Worm (Caenorhabditis elegans) whole organism, L1 larva: Measurements from ENCODE around the gene Y82E9BL.18.

Experiments used
- F16B12.6 ChIP-seq: fragments of 150-350 bp; optimal IDR thresholded peaks from 2 replicates; lab custom pipeline; 2014; ENCODE audit warnings: missing biosample characterization, missing genetic modification characterization
- aly-2 ChIP-seq: fragments of 150-350 bp; optimal IDR thresholded peaks from 2 replicates; lab custom pipeline; 2014; ENCODE audit warnings: missing biosample characterization, missing genetic modification characterization
- ama-1 ChIP-seq: fragments of 150-350 bp; optimal IDR thresholded peaks from 2 replicates; lab custom pipeline; 2014
- ceh-82 ChIP-seq, 3 experiments: fragments of 150-350 bp in 1 of 3; sonication (generic microtip) in 2 of 3; optimal IDR thresholded peaks; 2 replicates each; lab custom pipeline; 2014 to 2017; ENCODE audit warnings: missing biosample characterization in 3 of 3, missing genetic modification characterization in 3 of 3
- ceh-90 ChIP-seq: sonication (generic microtip); optimal IDR thresholded peaks from 2 replicates; lab custom pipeline; 2016; ENCODE audit warnings: missing genetic modification characterization, missing compliant biosample characterization
- dsc-1 ChIP-seq: sonication (generic microtip); optimal IDR thresholded peaks from 2 replicates; lab custom pipeline; 2016; ENCODE audit warnings: mild to moderate bottlenecking, missing genetic modification characterization, missing compliant biosample characterization
- efl-1 ChIP-seq, 4 experiments: fragments of 150-350 bp; optimal IDR thresholded peaks in 3 of 4; peaks in 1 of 4; 1 replicate in 1 of 4; 2 replicates in 3 of 4; lab custom pipeline; 2014; ENCODE audit warnings: missing biosample characterization in 2 of 4, missing genetic modification characterization in 2 of 4, missing genetic modification reagents in 2 of 4
- elt-2 ChIP-seq: sonication (generic microtip); optimal IDR thresholded peaks from 2 replicates; lab custom pipeline; 2016; ENCODE audit warnings: missing genetic modification characterization, mild to moderate bottlenecking, inconsistent platforms, missing compliant biosample characterization, missing genetic modification reagents
- ets-5 ChIP-seq: fragments of 200-800 bp; sonication (Bioruptor generic); IDR thresholded peaks from 2 replicates; pipeline ENCODE4 v1.3.6; 2022; ENCODE audit warnings: missing genetic modification characterization, missing compliant biosample characterization
- fkh-4 ChIP-seq: sonication (generic microtip); optimal IDR thresholded peaks from 2 replicates; lab custom pipeline; 2016; ENCODE audit warnings: missing compliant biosample characterization, missing genetic modification characterization, borderline replicate concordance
- hpl-2 ChIP-seq: fragments of 150-350 bp; optimal IDR thresholded peaks from 2 replicates; lab custom pipeline; 2014; ENCODE audit warnings: missing biosample characterization, missing genetic modification reagents, missing genetic modification characterization
- irx-1 ChIP-seq: sonication (generic microtip); optimal IDR thresholded peaks from 2 replicates; lab custom pipeline; 2016; ENCODE audit warnings: missing genetic modification characterization, missing compliant biosample characterization
- lin-13 ChIP-seq: fragments of 150-350 bp; optimal IDR thresholded peaks from 2 replicates; lab custom pipeline; 2014; ENCODE audit warnings: missing biosample characterization, missing genetic modification reagents, missing genetic modification characterization
- lin-39 ChIP-seq: fragments of 150-350 bp; optimal IDR thresholded peaks from 2 replicates; lab custom pipeline; 2014; ENCODE audit warnings: missing biosample characterization, missing genetic modification reagents, missing genetic modification characterization
- lir-3 ChIP-seq: sonication (generic microtip); optimal IDR thresholded peaks from 2 replicates; lab custom pipeline; 2016; ENCODE audit warnings: mild to moderate bottlenecking, missing genetic modification characterization, moderate library complexity, missing compliant biosample characterization; ENCODE audit not compliant: poor library complexity
- lsy-2 ChIP-seq, 2 experiments: fragments of 150-350 bp; optimal IDR thresholded peaks; 2 replicates each; lab custom pipeline; 2014; ENCODE audit warnings: missing biosample characterization in 2 of 2, missing genetic modification characterization in 2 of 2
- mdl-1 ChIP-seq, 2 experiments: fragments of 150-350 bp; optimal IDR thresholded peaks; 2 replicates each; lab custom pipeline; 2014 to 2017; ENCODE audit warnings: missing biosample characterization in 2 of 2, missing genetic modification characterization in 2 of 2, inconsistent platforms in 1 of 2
- nhr-19 ChIP-seq: fragments of 200-800 bp; sonication (Bioruptor generic); conservative IDR thresholded peaks from 2 replicates; pipeline ENCODE4 v1.3.6; 2022; ENCODE audit warnings: missing genetic modification characterization, missing compliant biosample characterization
- nhr-71 ChIP-seq: sonication (generic microtip); optimal IDR thresholded peaks from 2 replicates; lab custom pipeline; 2016; ENCODE audit warnings: mild to moderate bottlenecking, missing genetic modification characterization, moderate library complexity, missing compliant biosample characterization
- nhr-76 ChIP-seq: sonication (generic microtip); optimal IDR thresholded peaks from 2 replicates; lab custom pipeline; 2017; ENCODE audit warnings: missing biosample characterization, missing genetic modification characterization
- nhr-85 ChIP-seq: sonication (generic microtip); peaks from one replicate; lab custom pipeline; 2016; ENCODE audit warnings: missing genetic modification characterization, inconsistent platforms, missing compliant biosample characterization
- nhr-90 ChIP-seq: sonication (generic microtip); optimal IDR thresholded peaks from 2 replicates; lab custom pipeline; 2016; ENCODE audit warnings: mild to moderate bottlenecking, missing genetic modification characterization, missing compliant biosample characterization; ENCODE audit not compliant: poor library complexity
- pax-3 ChIP-seq: fragments of 200-800 bp; sonication (Bioruptor generic); optimal IDR thresholded peaks from 2 replicates; lab custom pipeline; 2018; ENCODE audit warnings: mild to moderate bottlenecking, missing genetic modification characterization, moderate library complexity, missing compliant biosample characterization
- pqm-1 ChIP-seq: sonication (generic microtip); optimal IDR thresholded peaks from 3 replicates; lab custom pipeline; 2017; ENCODE audit warnings: missing biosample characterization, missing genetic modification characterization
- rnt-1 ChIP-seq: sonication (generic microtip); optimal IDR thresholded peaks from 2 replicates; lab custom pipeline; 2016; ENCODE audit warnings: mild to moderate bottlenecking, missing genetic modification characterization, moderate library complexity, missing compliant biosample characterization
- snpc-4 ChIP-seq: fragments of 150-350 bp; optimal IDR thresholded peaks from 2 replicates; lab custom pipeline; 2014; ENCODE audit warnings: missing biosample characterization, missing genetic modification characterization
- sox-4 ChIP-seq: sonication (generic microtip); optimal IDR thresholded peaks from 2 replicates; lab custom pipeline; 2016; ENCODE audit warnings: missing genetic modification characterization, missing compliant biosample characterization
- sup-37 ChIP-seq: fragments of 200-800 bp; sonication (Bioruptor generic); optimal IDR thresholded peaks from 2 replicates; lab custom pipeline; 2018; ENCODE audit warnings: mild to moderate bottlenecking, missing genetic modification characterization, missing compliant biosample characterization
- unc-130 ChIP-seq: fragments of 150-350 bp; optimal IDR thresholded peaks from 2 replicates; lab custom pipeline; 2017; ENCODE audit warnings: missing biosample characterization, missing genetic modification characterization, inconsistent platforms
- unc-62 ChIP-seq: fragments of 150-350 bp; optimal IDR thresholded peaks from 2 replicates; lab custom pipeline; 2014; ENCODE audit warnings: missing biosample characterization, missing genetic modification reagents, missing genetic modification characterization
- unc-98 ChIP-seq: fragments of 200-800 bp; sonication (Bioruptor generic); IDR thresholded peaks from 2 replicates; pipeline ENCODE4 v1.3.6; 2022; ENCODE audit warnings: missing genetic modification characterization, missing compliant biosample characterization
- xbp-1 ChIP-seq: sonication (generic microtip); optimal IDR thresholded peaks from 2 replicates; lab custom pipeline; 2016; ENCODE audit warnings: missing genetic modification characterization, missing compliant biosample characterization
- zip-4 ChIP-seq: fragments of 200-800 bp; sonication (Bioruptor generic); optimal IDR thresholded peaks from 2 replicates; lab custom pipeline; 2018; ENCODE audit warnings: mild to moderate bottlenecking, missing genetic modification characterization, moderate library complexity, missing compliant biosample characterization
- ztf-11 ChIP-seq, 2 experiments: sonication (generic microtip); optimal IDR thresholded peaks; 2 replicates each; lab custom pipeline; 2016 to 2017; ENCODE audit warnings: missing genetic modification characterization in 2 of 2, missing biosample characterization in 1 of 2, missing compliant biosample characterization in 1 of 2

Gene Y82E9BL.18

DNA sequence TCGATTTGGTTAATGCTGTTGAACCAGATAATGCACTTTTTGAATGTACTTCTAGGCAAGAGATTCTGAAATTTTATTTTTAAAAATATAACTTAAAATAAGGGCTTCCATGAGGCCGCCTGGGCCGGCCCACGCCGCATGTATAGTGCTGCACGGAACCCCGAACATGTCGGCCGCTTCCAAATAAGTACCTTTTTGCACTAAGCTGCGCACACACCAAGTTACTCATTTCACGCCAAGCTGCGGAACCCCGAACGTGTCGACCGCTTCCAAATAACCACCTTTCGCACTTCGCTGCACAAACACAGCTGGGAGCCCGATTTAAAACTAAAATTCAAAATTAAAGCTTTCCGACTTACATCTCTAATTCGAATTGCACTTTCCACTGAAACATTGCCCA, 15.2 kb upstream of the Y82E9BL.18 start:
- TF ChIP-seq rnt-1 (tag; lab: Kevin White, UChicago) (no peak), mdl-1 (tag; optimal IDR thresholded peaks at IDR 0.05; lab: Kevin White, UChicago) (no peak), snpc-4 (tag; lab: Kevin White, UChicago) (no peak), sox-4 (no peak), ztf-11 (tag; optimal IDR thresholded peaks at IDR 0.05; lab: Kevin White, UChicago) (no peak), lsy-2 (tag; optimal IDR thresholded peaks at IDR 0.05; lab: Kevin White, UChicago) (no peak)

DNA sequence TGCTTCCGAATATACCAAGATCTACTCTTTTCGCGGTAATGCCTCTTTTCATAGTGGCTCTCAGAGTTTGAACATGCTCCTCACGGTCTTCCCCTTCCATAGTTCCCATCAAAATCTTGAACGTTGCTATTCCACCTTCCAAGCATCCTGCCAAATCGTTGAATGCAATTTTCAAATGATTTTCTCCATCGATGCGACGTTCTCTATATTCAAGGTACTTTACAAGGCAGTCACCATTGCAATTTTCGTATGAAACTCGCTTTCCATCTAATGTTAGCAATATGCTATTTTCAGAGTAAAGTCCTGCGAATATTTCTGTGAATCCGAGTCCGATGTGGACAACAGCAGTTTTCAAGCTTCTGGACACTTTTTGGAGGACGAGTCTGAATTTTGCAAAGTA, 12.3 kb upstream of the Y82E9BL.18 start:
- TF ChIP-seq efl-1 (optimal IDR thresholded peaks at IDR 0.05; lab: Kevin White, UChicago) (no peak), efl-1 (GFP tag; optimal IDR thresholded peaks at IDR 0.05 in 1 of 2; lab: Kevin White, UChicago) (peak in 1 of 2 experiments; percentile 24), ets-5 (no peak), F16B12.6 (tag; lab: Kevin White, UChicago) (no peak), nhr-71 (tag; lab: Kevin White, UChicago) (no peak), nhr-85 (tag; lab: Kevin White, UChicago) (no peak)

DNA sequence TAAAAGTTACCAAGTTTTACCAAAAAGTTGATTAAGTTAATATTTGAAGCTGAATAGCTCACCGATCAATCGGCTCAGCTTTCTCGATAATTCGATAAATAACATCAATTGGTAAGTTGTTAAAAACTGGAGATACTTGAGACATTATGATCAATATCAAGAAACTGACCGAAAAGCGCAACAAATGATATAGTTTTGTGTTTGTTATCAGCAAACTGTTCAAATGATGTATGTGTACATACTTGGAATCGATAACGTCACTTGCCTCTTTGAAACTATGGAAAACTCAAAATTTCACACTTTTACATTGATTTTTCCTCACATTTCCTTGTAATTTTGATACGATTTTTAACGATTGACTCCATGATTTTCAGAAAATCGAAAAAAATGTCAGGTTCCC, 11.6 kb upstream of the Y82E9BL.18 start, which contains the start of the genes fbxa-80 and fbxa-19:
fbxa-80 (minus strand) TSS at position 173 of the 400 bp plus-strand sequence.
fbxa-19 (plus strand) TSS at position 364 of the 400 bp plus-strand sequence.
- TF ChIP-seq ama-1 (no peak), elt-2 (tag; lab: Kevin White, UChicago) (peak; percentile 33)

DNA sequence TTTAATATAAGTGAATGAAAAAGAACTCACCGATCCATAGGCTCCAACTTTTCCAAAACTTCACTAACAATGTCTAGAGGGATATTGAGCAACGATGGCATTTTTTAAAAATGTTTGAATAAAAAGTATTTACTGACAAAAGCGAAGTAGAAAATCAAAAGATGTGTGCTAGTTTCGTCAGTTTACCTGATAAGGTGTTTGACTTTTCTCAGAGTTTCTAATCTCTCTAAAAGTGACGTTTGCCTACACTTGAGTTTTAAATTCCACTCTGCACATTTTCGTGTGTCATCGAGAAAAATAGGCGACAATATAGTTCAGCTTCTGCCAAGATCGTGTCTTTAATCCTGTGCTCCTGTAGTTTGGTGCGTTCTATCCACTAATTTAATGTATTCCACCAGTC, 5.0 kb upstream of the Y82E9BL.18 start, which contains the start of gene fbxa-15:
fbxa-15 (minus strand) TSS at position 101 of the 400 bp plus-strand sequence.
- TF ChIP-seq ceh-90 (tag; lab: Kevin White, UChicago) (no peak), rnt-1 (tag; lab: Kevin White, UChicago) (no peak), nhr-90 (tag; lab: Kevin White, UChicago) (no peak), irx-1 (tag; lab: Kevin White, UChicago) (no peak), xbp-1 (no peak), ama-1 (no peak), fkh-4 (no peak), pax-3 (tag; lab: Kevin White, UChicago) (no peak), ets-5 (no peak), ceh-82 (tag; optimal IDR thresholded peaks at IDR 0.05; lab: Kevin White, UChicago) (no peak), unc-98 (GFP tag; lab: Robert Waterston, UW) (no peak), aly-2 (tag; lab: Kevin White, UChicago) (no peak), lsy-2 (tag; optimal IDR thresholded peaks at IDR 0.05; lab: Kevin White, UChicago) (no peak), lin-39 (tag; lab: Kevin White, UChicago) (no peak), unc-62 (GFP tag; lab: Kevin White, UChicago) (no peak), hpl-2 (no peak), sup-37 (GFP tag; lab: Kevin White, UChicago) (no peak), lir-3 (tag; lab: Kevin White, UChicago) (no peak)

DNA sequence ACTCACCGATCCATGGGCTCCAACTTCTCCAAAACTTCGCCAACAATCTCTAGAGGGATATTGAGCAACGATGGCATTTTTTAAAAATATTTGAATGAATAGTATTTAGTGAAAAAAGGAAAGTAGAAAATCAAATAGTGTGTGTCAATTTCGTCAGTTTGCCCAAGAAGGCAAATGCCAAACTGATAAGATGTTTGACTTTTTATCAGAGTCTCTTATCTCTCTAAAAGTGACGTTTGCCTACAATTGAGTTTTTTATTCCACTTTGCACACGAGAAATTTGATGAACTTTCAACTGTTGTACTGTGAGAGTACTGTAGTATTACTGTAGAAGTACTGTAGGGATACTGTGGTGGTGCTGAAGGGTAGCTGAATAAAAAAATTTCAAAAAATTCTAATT, 3.0 kb upstream of the Y82E9BL.18 start:
- TF ChIP-seq lsy-2 (tag; optimal IDR thresholded peaks at IDR 0.05; lab: Kevin White, UChicago) (peak in 1 of 2 experiments; percentile 20), pax-3 (tag; lab: Kevin White, UChicago) (peak; percentile 16), elt-2 (tag; lab: Kevin White, UChicago) (peak; percentile 92), nhr-76 (tag; lab: Kevin White, UChicago) (no peak), zip-4 (GFP tag; lab: Kevin White, UChicago) (no peak), pqm-1 (tag; lab: Kevin White, UChicago) (peak; percentile 89)

DNA sequence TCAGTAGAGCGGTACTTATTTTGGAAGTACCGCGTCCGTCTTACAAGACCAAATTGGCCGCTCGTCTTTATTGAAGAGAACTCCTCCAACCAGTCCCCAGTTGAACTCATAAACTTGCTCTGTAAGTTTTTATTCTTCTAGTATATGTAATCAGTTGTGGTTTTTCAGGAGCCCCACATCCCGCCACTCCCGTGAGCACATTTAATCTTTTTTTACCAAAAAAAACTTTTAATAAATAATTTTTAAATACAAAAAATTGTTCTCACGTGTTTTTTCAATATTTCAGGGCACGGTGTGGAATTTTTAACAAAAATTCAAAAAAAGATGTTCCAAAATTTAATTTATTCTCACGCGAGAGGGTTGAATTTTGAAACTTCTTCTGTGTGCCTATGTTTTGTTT, 2.1 kb upstream of the Y82E9BL.18 start, which contains the start of gene fbxa-14:
fbxa-14 (minus strand) TSS at position 101 of the 400 bp plus-strand sequence.
- TF ChIP-seq unc-130 (tag; lab: Kevin White, UChicago) (no peak), irx-1 (tag; lab: Kevin White, UChicago) (no peak), nhr-19 (GFP tag; lab: Robert Waterston, UW) (no peak), dsc-1 (tag; lab: Kevin White, UChicago) (no peak), unc-98 (GFP tag; lab: Robert Waterston, UW) (no peak), lin-13 (no peak), efl-1 (optimal IDR thresholded peaks at IDR 0.05; lab: Kevin White, UChicago) (no peak), efl-1 (GFP tag; optimal IDR thresholded peaks at IDR 0.05 in 1 of 2; lab: Kevin White, UChicago) (no peak), ets-5 (no peak)
